Fruit fly (Drosophila melanogaster) whole organism, embryonic: Measurements from ENCODE around the gene Nckx30C.

Source experiments
- CG17802 ChIP-seq: fragments of 200-800 bp; sonication (Bioruptor generic); optimal IDR thresholded peaks from 2 replicates; lab custom pipeline; 2018; ENCODE audit warnings: missing biosample characterization, mild to moderate bottlenecking, missing genetic modification characterization, moderate library complexity
- CG17912 ChIP-seq: fragments of 200-800 bp; sonication (Bioruptor generic); optimal IDR thresholded peaks from 2 replicates; lab custom pipeline; 2018; ENCODE audit warnings: missing biosample characterization, mild to moderate bottlenecking, missing genetic modification characterization
- CG2116 ChIP-seq: fragments of 200-800 bp; sonication (Bioruptor generic); optimal IDR thresholded peaks from 3 replicates; lab custom pipeline; 2018; ENCODE audit warnings: missing biosample characterization, mild to moderate bottlenecking, missing genetic modification characterization
- CG30403 ChIP-seq: fragments of 200-800 bp; sonication (Bioruptor generic); optimal IDR thresholded peaks from 3 replicates; lab custom pipeline; 2016; ENCODE audit warnings: missing biosample characterization, missing genetic modification characterization
- Dip3 ChIP-seq: fragments of 200-800 bp; sonication (Bioruptor generic); optimal IDR thresholded peaks from 3 replicates; lab custom pipeline; 2016; ENCODE audit warnings: missing biosample characterization, missing genetic modification characterization
- HHEX ChIP-seq: fragments of 200-800 bp; sonication (Bioruptor generic); optimal IDR thresholded peaks from 3 replicates; lab custom pipeline; 2017; ENCODE audit warnings: missing biosample characterization, mild to moderate bottlenecking, missing genetic modification characterization, missing genetic modification reagents
- HmgD ChIP-seq: fragments of 200-800 bp; sonication (Bioruptor generic); optimal IDR thresholded peaks from 3 replicates; lab custom pipeline; 2016; ENCODE audit warnings: missing biosample characterization, missing genetic modification characterization
- Xrp1 ChIP-seq: fragments of 200-800 bp; sonication (Bioruptor generic); IDR thresholded peaks from 2 replicates; pipeline ENCODE4 v1.3.6; 2022; ENCODE audit warnings: missing biosample characterization, missing genetic modification characterization
- dimm ChIP-seq: fragments of 200-800 bp; sonication (Bioruptor generic); IDR thresholded peaks from 2 replicates; pipeline ENCODE4 v1.3.6; 2022; ENCODE audit warnings: missing biosample characterization, missing genetic modification characterization
- disco-r ChIP-seq: fragments of 200-800 bp; sonication (Bioruptor generic); optimal IDR thresholded peaks from 2 replicates; lab custom pipeline; 2016; ENCODE audit warnings: missing biosample characterization, missing genetic modification characterization
- tll ChIP-seq, 2 experiments: fragments of 200-800 bp in 1 of 2; fragments of >200 bp in 1 of 2; sonication (Bioruptor generic) in 1 of 2; optimal IDR thresholded peaks; 2 replicates each; lab custom pipeline; 2017 to 2019; ENCODE audit warnings: missing biosample characterization in 2 of 2, missing genetic modification characterization in 2 of 2, mild to moderate bottlenecking in 1 of 2, moderate library complexity in 1 of 2
- tna ChIP-seq: fragments of 200-800 bp; sonication (Bioruptor generic); IDR thresholded peaks from 2 replicates; pipeline ENCODE4 v1.3.6; 2022; ENCODE audit warnings: missing biosample characterization, missing genetic modification characterization; ENCODE audit not compliant: partially characterized antibody
- zen2 ChIP-seq: fragments of 200-800 bp; sonication (Bioruptor generic); IDR thresholded peaks from 3 replicates; pipeline ENCODE4 v1.3.6; 2022; ENCODE audit warnings: missing biosample characterization, missing genetic modification characterization; ENCODE audit not compliant: partially characterized antibody
- zf30C ChIP-seq: fragments of 200-800 bp; sonication (Bioruptor generic); optimal IDR thresholded peaks from 3 replicates; lab custom pipeline; 2018; ENCODE audit warnings: missing biosample characterization, mild to moderate bottlenecking, missing genetic modification characterization

DNA sequence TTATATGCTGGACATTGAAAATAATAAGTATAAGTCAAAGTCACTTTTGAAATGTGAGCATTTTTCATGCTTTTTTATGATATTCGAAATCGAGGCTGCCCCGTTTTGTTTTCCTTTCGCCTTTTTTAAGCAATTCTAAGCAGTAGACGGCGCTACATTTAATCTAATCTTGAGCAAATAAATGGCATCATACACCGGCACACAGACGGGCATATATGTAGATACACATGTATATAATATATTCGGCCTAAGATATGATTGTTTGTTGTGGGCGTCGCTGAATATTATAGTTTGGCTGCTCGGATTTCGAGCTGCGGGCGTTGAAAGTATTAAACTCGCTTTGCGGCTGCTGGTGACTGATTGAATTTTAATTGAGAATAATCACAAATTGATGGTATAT is 74.0 kb downstream of the Nckx30C start:
- TF ChIP-seq zen2 (GFP tag; lab: Robert Waterston, UW) (no peak), HmgD (GFP tag; lab: Kevin White, UChicago) (no peak), HHEX (GFP tag; lab: Kevin White, UChicago) (no peak), Dip3 (no peak), CG17802 (tag; lab: Kevin White, UChicago) (no peak), CG2116 (GFP tag; lab: Kevin White, UChicago) (no peak), dimm (no peak), tll (GFP tag; optimal IDR thresholded peaks at IDR 0.05; lab: Kevin White, UChicago) (no peak), disco-r (GFP tag; lab: Kevin White, UChicago) (no peak), CG30403 (no peak), tna (no peak), zf30C (no peak), CG17912 (GFP tag; lab: Kevin White, UChicago) (no peak), Xrp1 (GFP tag; lab: Robert Waterston, UW) (no peak)
